Worm (Caenorhabditis elegans) whole organism, early embryonic: ENCODE results near the gene sas-6.

ENCODE experiments used
- B0310.2 ChIP-seq: sonication (generic microtip); optimal IDR thresholded peaks from 2 replicates; lab custom pipeline; 2016; ENCODE audit warnings: mild to moderate bottlenecking, missing genetic modification characterization, missing compliant biosample characterization
- F13C5.2 ChIP-seq: sonication (generic microtip); optimal IDR thresholded peaks from 2 replicates; lab custom pipeline; 2017; ENCODE audit warnings: mild to moderate bottlenecking, missing genetic modification characterization, inconsistent platforms, missing compliant biosample characterization
- aly-1 ChIP-seq: sonication (generic microtip); optimal IDR thresholded peaks from 2 replicates; lab custom pipeline; 2016; ENCODE audit warnings: missing genetic modification characterization, missing compliant biosample characterization
- ama-1 ChIP-seq: fragments of 150-350 bp; optimal IDR thresholded peaks from 2 replicates; lab custom pipeline; 2014
- ceh-13 ChIP-seq: fragments of 200-800 bp; sonication (Bioruptor generic); optimal IDR thresholded peaks from 2 replicates; lab custom pipeline; 2018; ENCODE audit warnings: mild to moderate bottlenecking, missing genetic modification characterization, missing compliant biosample characterization
- ceh-36 ChIP-seq: sonication (generic microtip); optimal IDR thresholded peaks from 2 replicates; lab custom pipeline; 2016; ENCODE audit warnings: missing genetic modification characterization, inconsistent platforms, missing compliant biosample characterization
- ets-7 ChIP-seq: sonication (generic microtip); optimal IDR thresholded peaks from 2 replicates; lab custom pipeline; 2016; ENCODE audit warnings: missing genotype, missing genetic modification characterization, missing compliant biosample characterization
- flt-1 ChIP-seq: fragments of 200-800 bp; sonication (Bioruptor generic); IDR thresholded peaks from 2 replicates; pipeline ENCODE4 v1.3.6; 2022; ENCODE audit warnings: missing genetic modification characterization, missing compliant biosample characterization
- hmbx-1 ChIP-seq: sonication (generic microtip); optimal IDR thresholded peaks from 2 replicates; lab custom pipeline; 2016; ENCODE audit warnings: mild to moderate bottlenecking, missing genetic modification characterization, missing compliant biosample characterization
- hmg-4 ChIP-seq: fragments of 200-800 bp; sonication (Bioruptor generic); optimal IDR thresholded peaks from 2 replicates; lab custom pipeline; 2018; ENCODE audit warnings: mild to moderate bottlenecking, missing genetic modification characterization, missing compliant biosample characterization
- hnd-1 ChIP-seq: sonication (generic microtip); optimal IDR thresholded peaks from 2 replicates; lab custom pipeline; 2016; ENCODE audit warnings: missing genetic modification characterization, missing compliant biosample characterization
- pes-1 ChIP-seq: fragments of 200-800 bp; sonication (Bioruptor generic); IDR thresholded peaks from 2 replicates; pipeline ENCODE4 v1.3.6; 2022; ENCODE audit warnings: missing genetic modification reagents, missing genetic modification characterization, missing compliant biosample characterization
- scrt-1 ChIP-seq: fragments of 200-800 bp; sonication (Bioruptor generic); IDR thresholded peaks from 2 replicates; pipeline ENCODE4 v1.3.6; 2022; ENCODE audit warnings: missing genetic modification characterization, missing compliant biosample characterization
- sea-1 ChIP-seq: fragments of 200-800 bp; sonication (Bioruptor generic); conservative IDR thresholded peaks from 2 replicates; pipeline ENCODE4 v1.3.6; 2022; ENCODE audit warnings: missing genetic modification characterization, missing compliant biosample characterization
- tbx-11 ChIP-seq: fragments of 200-800 bp; sonication (Bioruptor generic); IDR thresholded peaks from 2 replicates; pipeline ENCODE4 v1.3.6; 2022; ENCODE audit warnings: missing genetic modification characterization, missing compliant biosample characterization
- tbx-37 ChIP-seq: fragments of 200-800 bp; sonication (Bioruptor generic); conservative IDR thresholded peaks from 2 replicates; pipeline ENCODE4 v1.3.6; 2022; ENCODE audit warnings: missing genetic modification reagents, missing genetic modification characterization, missing compliant biosample characterization
- tra-4 ChIP-seq: sonication (generic microtip); optimal IDR thresholded peaks from 2 replicates; lab custom pipeline; 2017; ENCODE audit warnings: missing genetic modification characterization, missing compliant biosample characterization

sas-6 gene

ce11 chrIV:13826363-13826762 is 37.8 kb upstream of the sas-6 start:
- TF ChIP-seq hnd-1: no peak

DNA sequence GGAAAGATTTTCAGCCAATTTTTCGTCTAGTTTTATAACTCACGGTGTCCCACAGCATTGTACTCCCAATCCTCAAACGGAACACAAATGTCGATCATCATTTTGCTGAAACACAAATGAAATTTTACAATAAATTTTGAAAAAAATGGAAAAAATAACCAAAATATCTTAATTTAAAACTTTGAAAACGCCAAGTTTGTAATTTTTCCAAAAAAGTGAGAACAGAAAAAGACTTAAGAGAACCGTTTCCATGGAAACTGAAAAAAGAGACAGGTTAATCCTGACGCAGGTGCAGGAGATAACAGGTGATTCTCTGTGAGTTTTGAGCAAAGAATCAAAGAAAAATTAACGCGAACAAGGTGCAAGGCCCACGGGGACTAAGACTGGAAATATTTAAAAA is 32.3 kb upstream of the sas-6 start, which contains the start of gene Y45F10D.15:
TSS of gene Y45F10D.15 (minus strand) at position 101 of the 400 bp plus-strand sequence.
- no peak for TF ChIP-seq sea-1 (GFP tag; lab: Robert Waterston, UW)
- no peak for TF ChIP-seq ceh-36 (tag; lab: Kevin White, UChicago)
- TF ChIP-seq ceh-13 (GFP tag; lab: Kevin White, UChicago): no peak
- TF ChIP-seq F13C5.2 (tag; lab: Kevin White, UChicago): no peak
- no peak for TF ChIP-seq B0310.2 (tag; lab: Kevin White, UChicago)
- no peak for TF ChIP-seq pes-1 (GFP tag; lab: Robert Waterston, UW)

ce11 chrIV:13807724-13808123 is 19.2 kb upstream of the sas-6 start, which contains the start of gene Y45F10D.14:
Y45F10D.14 (minus strand) TSS chrIV:13807824.
- no peak for TF ChIP-seq ama-1 (lab: Kevin White, UChicago)
- TF ChIP-seq flt-1 (GFP tag; lab: Robert Waterston, UW): no peak
- TF ChIP-seq hmbx-1 (tag; lab: Kevin White, UChicago): no peak
- TF ChIP-seq pes-1 (GFP tag; lab: Robert Waterston, UW): no peak
- TF ChIP-seq hnd-1: no peak
- TF ChIP-seq B0310.2 (tag; lab: Kevin White, UChicago): no peak
- TF ChIP-seq sea-1 (GFP tag; lab: Robert Waterston, UW): no peak
- no peak for TF ChIP-seq tbx-11 (GFP tag; lab: Robert Waterston, UW)
- no peak for TF ChIP-seq aly-1 (tag; lab: Kevin White, UChicago)
- no peak for TF ChIP-seq scrt-1 (GFP tag; lab: Robert Waterston, UW)
- TF ChIP-seq ets-7 (tag; lab: Kevin White, UChicago): no peak

DNA sequence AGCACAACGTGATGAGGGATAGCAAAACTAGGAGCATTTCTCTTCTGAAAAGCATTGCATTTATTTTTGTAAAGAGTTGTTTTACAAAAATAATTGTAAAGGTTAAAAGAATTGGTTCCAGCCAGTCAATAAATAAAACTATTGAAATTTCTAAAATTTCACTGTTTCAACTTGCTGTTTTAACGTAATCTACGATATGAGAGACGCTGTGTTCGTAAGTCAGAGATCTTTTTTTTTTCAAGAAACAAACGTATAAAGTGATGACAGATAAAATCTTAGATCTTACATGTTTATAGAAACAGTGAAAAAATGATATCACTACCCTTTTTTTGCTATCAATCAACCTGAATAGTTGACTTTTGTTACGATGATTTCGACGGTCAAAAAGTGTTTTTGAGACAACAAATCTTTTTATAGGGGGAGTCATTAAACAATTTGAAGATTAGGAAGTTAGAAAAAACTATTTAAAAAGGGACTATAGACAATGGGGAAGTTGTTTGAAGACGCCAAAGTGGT is 9.4 kb upstream of the sas-6 start, which contains the start of gene Y45F10D.6:
TSS of gene Y45F10D.6 (minus strand) at position 51 of the 516 bp plus-strand sequence.
- no peak for TF ChIP-seq hmg-4
- TF ChIP-seq ets-7 (tag; lab: Kevin White, UChicago): no peak
- TF ChIP-seq tbx-11 (GFP tag; lab: Robert Waterston, UW): no peak
- TF ChIP-seq tbx-37 (GFP tag; lab: Robert Waterston, UW): no peak
- no peak for TF ChIP-seq hnd-1
- no peak for TF ChIP-seq sea-1 (GFP tag; lab: Robert Waterston, UW)
- TF ChIP-seq flt-1 (GFP tag; lab: Robert Waterston, UW): no peak
- TF ChIP-seq scrt-1 (GFP tag; lab: Robert Waterston, UW): no peak
- no peak for TF ChIP-seq ceh-36 (tag; lab: Kevin White, UChicago)
- TF ChIP-seq pes-1 (GFP tag; lab: Robert Waterston, UW): no peak
- TF ChIP-seq ceh-13 (GFP tag; lab: Kevin White, UChicago): no peak
- TF ChIP-seq F13C5.2 (tag; lab: Kevin White, UChicago): no peak
- TF ChIP-seq ama-1 (lab: Kevin White, UChicago): no peak
- TF ChIP-seq tra-4 (tag; lab: Kevin White, UChicago): no peak
- TF ChIP-seq aly-1 (tag; lab: Kevin White, UChicago): no peak
- TF ChIP-seq hmbx-1 (tag; lab: Kevin White, UChicago): no peak
- no peak for TF ChIP-seq B0310.2 (tag; lab: Kevin White, UChicago)

DNA sequence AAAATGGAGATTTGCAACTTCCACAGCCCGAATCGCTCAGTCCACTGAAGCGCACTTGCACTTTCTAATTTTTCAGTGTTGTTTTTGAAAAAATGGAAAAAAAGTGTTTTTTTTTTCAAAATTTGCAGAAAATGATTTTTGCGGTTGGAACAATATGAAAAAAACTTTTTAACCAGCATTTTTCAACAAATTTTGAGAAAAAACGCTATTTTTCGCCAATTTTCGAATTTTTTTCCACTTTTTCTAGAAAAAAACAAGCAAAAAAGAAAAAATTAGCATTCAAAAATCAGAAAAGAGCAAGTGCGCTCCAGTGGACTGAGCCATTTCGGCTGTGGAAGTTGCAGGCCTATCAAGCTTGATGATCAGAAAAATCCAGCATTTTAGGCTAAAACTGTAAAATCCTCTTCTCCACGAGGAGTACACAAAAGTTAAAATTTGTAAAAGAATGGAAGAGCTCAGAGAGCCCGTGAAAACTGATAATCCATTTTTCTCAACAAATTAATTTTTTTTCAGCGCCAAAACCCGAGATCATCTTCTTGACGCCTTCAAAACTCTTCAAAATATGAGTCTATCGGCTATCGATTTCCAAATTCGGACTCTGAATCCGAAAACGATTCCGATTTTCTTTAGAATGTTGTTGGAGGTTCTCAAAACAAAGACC is 6.8 kb upstream of the sas-6 start:
- TF ChIP-seq tra-4 (tag; lab: Kevin White, UChicago) (no peak), sea-1 (GFP tag; lab: Robert Waterston, UW) (no peak), hmbx-1 (tag; lab: Kevin White, UChicago) (no peak), ama-1 (lab: Kevin White, UChicago) (peak; percentile 43), tbx-37 (GFP tag; lab: Robert Waterston, UW) (no peak), F13C5.2 (tag; lab: Kevin White, UChicago) (no peak), scrt-1 (GFP tag; lab: Robert Waterston, UW) (no peak), flt-1 (GFP tag; lab: Robert Waterston, UW) (no peak)

DNA sequence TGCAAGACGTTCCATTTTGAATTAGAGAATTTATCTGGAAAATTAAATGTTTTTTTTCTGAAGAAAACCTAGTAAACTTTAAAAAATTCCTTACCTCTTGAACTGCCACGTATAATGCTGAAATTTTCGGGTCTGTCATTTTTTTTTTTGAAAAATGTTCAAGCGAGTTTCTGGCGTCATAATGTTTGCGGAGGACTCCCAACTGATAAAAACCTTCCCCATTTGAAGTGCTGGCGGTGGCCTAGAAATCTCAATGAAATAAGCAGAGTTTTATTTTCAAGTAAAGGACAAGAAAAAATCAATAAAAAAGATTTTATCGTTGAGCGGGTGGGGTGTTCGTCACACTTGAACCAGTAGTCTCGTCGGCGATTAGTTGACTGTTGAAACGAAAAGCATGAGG is 1.8 kb downstream of the sas-6 start, which contains the start of gene icap-1:
TSS of gene icap-1 (minus strand) at position 272 of the 400 bp plus-strand sequence.
- TF ChIP-seq ceh-36 (tag; lab: Kevin White, UChicago) (no peak), hmg-4 (no peak), F13C5.2 (tag; lab: Kevin White, UChicago) (no peak), tra-4 (tag; lab: Kevin White, UChicago) (no peak), tbx-37 (GFP tag; lab: Robert Waterston, UW) (no peak), sea-1 (GFP tag; lab: Robert Waterston, UW) (no peak), aly-1 (tag; lab: Kevin White, UChicago) (no peak)

DNA sequence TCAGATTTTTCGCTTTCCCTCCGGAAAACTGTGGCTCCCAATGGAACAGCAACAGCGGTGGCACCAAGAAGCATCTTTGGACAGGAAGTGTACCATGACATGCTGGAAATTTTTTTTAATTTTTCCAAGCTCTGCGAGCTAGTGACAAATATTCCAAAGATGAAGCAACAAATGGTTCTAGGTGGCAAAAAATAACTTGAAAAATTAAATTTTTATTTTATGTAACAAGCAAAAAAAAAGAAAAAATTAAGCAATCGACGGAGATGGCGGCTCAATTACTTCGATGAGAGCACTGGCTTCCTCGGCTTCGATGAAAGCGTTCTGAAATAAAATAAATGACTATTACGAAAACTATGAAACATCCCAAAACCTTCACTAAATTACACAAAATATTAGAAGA is 3.0 kb downstream of the sas-6 start, which contains the start of gene lact-9:
TSS of gene lact-9 (minus strand) at position 101 of the 400 bp plus-strand sequence.
- TF ChIP-seq hmbx-1 (tag; lab: Kevin White, UChicago): no peak
- no peak for TF ChIP-seq tbx-37 (GFP tag; lab: Robert Waterston, UW)
- no peak for TF ChIP-seq tbx-11 (GFP tag; lab: Robert Waterston, UW)
- TF ChIP-seq ama-1 (lab: Kevin White, UChicago): no peak
- no peak for TF ChIP-seq sea-1 (GFP tag; lab: Robert Waterston, UW)
- no peak for TF ChIP-seq B0310.2 (tag; lab: Kevin White, UChicago)
- no peak for TF ChIP-seq tra-4 (tag; lab: Kevin White, UChicago)
